Fruit fly (Drosophila melanogaster) whole organism, embryonic: Measurements from ENCODE around the gene CG17855.
A peak's percentile ranks its signal among the peaks of the same experiment; 100 is the strongest.

ENCODE experiments used
- Atf6 ChIP-seq: fragments of 200-800 bp; sonication (Bioruptor generic); IDR thresholded peaks from 2 replicates; pipeline ENCODE4 v1.3.6; 2022; ENCODE audit warnings: missing biosample characterization, missing genetic modification characterization
- BEAF-32 ChIP-seq: fragments of 200-800 bp; sonication (Bioruptor generic); optimal IDR thresholded peaks from 3 replicates; lab custom pipeline; 2017; ENCODE audit warnings: missing biosample characterization, missing genetic modification characterization, mild to moderate bottlenecking, moderate library complexity, missing genetic modification reagents
- CG10321 ChIP-seq: fragments of 200-800 bp; sonication (Bioruptor generic); IDR thresholded peaks from 2 replicates; pipeline ENCODE4 v1.3.6; 2022; ENCODE audit warnings: missing biosample characterization, missing genetic modification characterization
- CG10462 ChIP-seq: fragments of 200-800 bp; sonication (Bioruptor generic); optimal IDR thresholded peaks from 2 replicates; lab custom pipeline; 2016; ENCODE audit warnings: missing biosample characterization, missing genetic modification characterization
- CG10543 ChIP-seq: fragments of 200-800 bp; sonication (Bioruptor generic); optimal IDR thresholded peaks from 3 replicates; lab custom pipeline; 2017; ENCODE audit warnings: missing biosample characterization, mild to moderate bottlenecking, missing genetic modification characterization, moderate library complexity
- CG11085 ChIP-seq: fragments of 200-800 bp; sonication (Bioruptor generic); IDR thresholded peaks from 2 replicates; pipeline ENCODE4 v1.3.6; 2022; ENCODE audit warnings: missing biosample characterization, missing genetic modification characterization
- CG11247 ChIP-seq: fragments of 200-800 bp; sonication (Bioruptor generic); IDR thresholded peaks from 2 replicates; pipeline ENCODE4 v1.3.6; 2022; ENCODE audit warnings: missing biosample characterization, missing genetic modification characterization
- CG12071 ChIP-seq: fragments of 200-800 bp; sonication (Bioruptor generic); optimal IDR thresholded peaks from 3 replicates; lab custom pipeline; 2018; ENCODE audit warnings: missing biosample characterization, mild to moderate bottlenecking, missing genetic modification characterization
- CG12769 ChIP-seq: fragments of 200-800 bp; sonication (Bioruptor generic); optimal IDR thresholded peaks from 2 replicates; lab custom pipeline; 2019; ENCODE audit warnings: missing biosample characterization, mild to moderate bottlenecking, missing genetic modification characterization, moderate library complexity
- CG14667 ChIP-seq: fragments of 200-800 bp; sonication (Bioruptor generic); IDR thresholded peaks from 2 replicates; pipeline ENCODE4 v1.3.6; 2022; ENCODE audit warnings: missing biosample characterization, missing genetic modification characterization
- CG16779 ChIP-seq: fragments of 200-800 bp; sonication (Bioruptor generic); IDR thresholded peaks from 2 replicates; pipeline ENCODE4 v1.3.6; 2022; ENCODE audit warnings: missing biosample characterization, missing genetic modification characterization
- CG3163 ChIP-seq: fragments of 200-800 bp; sonication (Bioruptor generic); optimal IDR thresholded peaks from 3 replicates; lab custom pipeline; 2016; ENCODE audit warnings: missing biosample characterization, missing genetic modification characterization
- CG33213 ChIP-seq: fragments of 200-800 bp; sonication (Bioruptor generic); optimal IDR thresholded peaks from 3 replicates; lab custom pipeline; 2016; ENCODE audit warnings: missing biosample characterization, missing genetic modification characterization
- CG6791 ChIP-seq: fragments of 200-800 bp; sonication (Bioruptor generic); IDR thresholded peaks from 3 replicates; pipeline ENCODE4 v1.3.6; 2022; ENCODE audit warnings: missing biosample characterization, missing genetic modification characterization; ENCODE audit not compliant: partially characterized antibody
- CG7372 ChIP-seq: fragments of 200-800 bp; sonication (Bioruptor generic); IDR thresholded peaks from 2 replicates; pipeline ENCODE4 v1.3.6; 2022; ENCODE audit warnings: missing biosample characterization, missing genetic modification characterization
- CG7556 ChIP-seq: fragments of 200-800 bp; sonication (Bioruptor generic); optimal IDR thresholded peaks from 2 replicates; lab custom pipeline; 2017; ENCODE audit warnings: missing biosample characterization, mild to moderate bottlenecking, missing genetic modification characterization
- CG7987 ChIP-seq: fragments of 200-800 bp; sonication (Bioruptor generic); optimal IDR thresholded peaks from 2 replicates; lab custom pipeline; 2018; ENCODE audit warnings: missing biosample characterization, mild to moderate bottlenecking, missing genetic modification characterization, moderate library complexity
- CG8478 ChIP-seq: fragments of >200 bp; optimal IDR thresholded peaks from 2 replicates; lab custom pipeline; 2018
- CG8944 ChIP-seq: fragments of 200-800 bp; sonication (Bioruptor generic); optimal IDR thresholded peaks from 3 replicates; lab custom pipeline; 2016; ENCODE audit warnings: missing biosample characterization, missing genetic modification characterization
- Doc3 ChIP-seq: fragments of 200-800 bp; sonication (Bioruptor generic); IDR thresholded peaks from 3 replicates; pipeline ENCODE4 v1.3.6; 2022; ENCODE audit warnings: missing biosample characterization, missing genetic modification characterization; ENCODE audit not compliant: partially characterized antibody
- Fer2 ChIP-seq: fragments of 200-800 bp; sonication (Bioruptor generic); optimal IDR thresholded peaks from 2 replicates; lab custom pipeline; 2018; ENCODE audit warnings: missing biosample characterization, mild to moderate bottlenecking, missing genetic modification characterization, moderate library complexity
- H15 ChIP-seq: fragments of 200-800 bp; sonication (Bioruptor generic); IDR thresholded peaks from 3 replicates; pipeline ENCODE4 v1.3.6; 2022; ENCODE audit warnings: missing biosample characterization, missing genetic modification characterization
- Hr3 ChIP-seq: fragments of 200-800 bp; sonication (Bioruptor generic); optimal IDR thresholded peaks from 3 replicates; lab custom pipeline; 2016; ENCODE audit warnings: missing biosample characterization, missing genetic modification characterization
- Hr78 ChIP-seq, 2 experiments: fragments of 200-800 bp in 1 of 2; fragments of >200 bp in 1 of 2; sonication (Bioruptor generic) in 1 of 2; optimal IDR thresholded peaks; 2 replicates each; lab custom pipeline; 2017 to 2019; ENCODE audit warnings: missing biosample characterization in 2 of 2, missing genetic modification characterization in 2 of 2, mild to moderate bottlenecking in 1 of 2, moderate library complexity in 1 of 2
- Lhr ChIP-seq: fragments of 200-800 bp; sonication (Bioruptor generic); optimal IDR thresholded peaks from 3 replicates; lab custom pipeline; 2017; ENCODE audit warnings: mild to moderate bottlenecking, missing biosample characterization, missing genetic modification reagents, missing genetic modification characterization
- MTF-1 ChIP-seq: fragments of 200-800 bp; sonication (Bioruptor generic); optimal IDR thresholded peaks from 2 replicates; lab custom pipeline; 2018; ENCODE audit warnings: missing biosample characterization, mild to moderate bottlenecking, missing genetic modification characterization, borderline replicate concordance
- Med ChIP-seq: fragments of 200-800 bp; sonication (Bioruptor generic); peaks from one replicate; lab custom pipeline; 2016; ENCODE audit warnings: missing biosample characterization, missing genetic modification characterization, mild to moderate bottlenecking, inconsistent platforms, moderate library complexity
- Meics ChIP-seq: fragments of 200-800 bp; sonication (Bioruptor generic); optimal IDR thresholded peaks from 2 replicates; lab custom pipeline; 2017; ENCODE audit warnings: missing biosample characterization, mild to moderate bottlenecking, missing genetic modification characterization
- NK7.1 ChIP-seq: fragments of 200-800 bp; sonication (Bioruptor generic); optimal IDR thresholded peaks from 3 replicates; lab custom pipeline; 2016; ENCODE audit warnings: missing biosample characterization, missing genetic modification characterization
- Pdp1 ChIP-seq, 2 experiments: fragments of 200-800 bp; sonication (Bioruptor generic); optimal IDR thresholded peaks; 3 replicates each; lab custom pipeline; 2016; ENCODE audit warnings: missing biosample characterization in 2 of 2, missing genetic modification characterization in 2 of 2, mild to moderate bottlenecking in 1 of 2, moderate library complexity in 1 of 2
- Poxn ChIP-seq: fragments of 200-800 bp; sonication (Bioruptor generic); IDR thresholded peaks from 2 replicates; pipeline ENCODE4 v1.3.6; 2022; ENCODE audit warnings: missing biosample characterization, missing genetic modification characterization
- Ravus ChIP-seq: fragments of 200-800 bp; sonication (Bioruptor generic); IDR thresholded peaks from 2 replicates; pipeline ENCODE4 v1.3.6; 2022; ENCODE audit warnings: missing biosample characterization, missing genetic modification characterization
- Usf ChIP-seq: fragments of 200-800 bp; sonication (Bioruptor generic); optimal IDR thresholded peaks from 2 replicates; lab custom pipeline; 2017; ENCODE audit warnings: missing genotype, missing biosample characterization, missing genetic modification characterization
- YL-1 ChIP-seq: fragments of 200-800 bp; sonication (Bioruptor generic); optimal IDR thresholded peaks from 3 replicates; lab custom pipeline; 2017; ENCODE audit warnings: missing biosample characterization, mild to moderate bottlenecking, missing genetic modification characterization
- aop ChIP-seq: fragments of 200-800 bp; sonication (Bioruptor generic); IDR thresholded peaks from 2 replicates; pipeline ENCODE4 v1.3.6; 2022; ENCODE audit warnings: missing biosample characterization, missing genetic modification characterization
- ato ChIP-seq: fragments of 200-800 bp; sonication (Bioruptor generic); IDR thresholded peaks from 2 replicates; pipeline ENCODE4 v1.3.6; 2022; ENCODE audit warnings: missing biosample characterization, missing genetic modification characterization; ENCODE audit not compliant: partially characterized antibody
- bigmax ChIP-seq: fragments of 200-800 bp; sonication (Bioruptor generic); optimal IDR thresholded peaks from 2 replicates; lab custom pipeline; 2018; ENCODE audit warnings: missing biosample characterization, mild to moderate bottlenecking, missing genetic modification characterization
- cato ChIP-seq: fragments of 200-800 bp; sonication (Bioruptor generic); optimal IDR thresholded peaks from 2 replicates; lab custom pipeline; 2016; ENCODE audit warnings: missing biosample characterization, missing genetic modification characterization, borderline replicate concordance
- chif ChIP-seq, 2 experiments: fragments of 200-800 bp; sonication (Bioruptor generic); optimal IDR thresholded peaks; 3 replicates each; lab custom pipeline; 2016; ENCODE audit warnings: missing biosample characterization in 2 of 2, missing genetic modification characterization in 2 of 2
- croc ChIP-seq: fragments of 200-800 bp; sonication (Bioruptor generic); conservative IDR thresholded peaks from 3 replicates; pipeline ENCODE4 v1.3.6; 2022; ENCODE audit warnings: missing biosample characterization, missing genetic modification characterization
- crol ChIP-seq: fragments of 200-800 bp; sonication (Bioruptor generic); IDR thresholded peaks from 2 replicates; pipeline ENCODE4 v1.3.6; 2022; ENCODE audit warnings: missing biosample characterization, missing genetic modification characterization
- kah ChIP-seq: fragments of 200-800 bp; sonication (Bioruptor generic); optimal IDR thresholded peaks from 2 replicates; lab custom pipeline; 2018; ENCODE audit warnings: missing biosample characterization, mild to moderate bottlenecking, missing genetic modification characterization
- lab ChIP-seq: fragments of 200-800 bp; sonication (Bioruptor generic); optimal IDR thresholded peaks from 3 replicates; lab custom pipeline; 2017; ENCODE audit warnings: missing biosample characterization, missing genetic modification characterization, mild to moderate bottlenecking, moderate library complexity, missing genetic modification reagents
- lov ChIP-seq, 2 experiments: fragments of 200-800 bp in 1 of 2; fragments of >200 bp in 1 of 2; sonication (Bioruptor generic) in 1 of 2; IDR thresholded peaks in 1 of 2; optimal IDR thresholded peaks in 1 of 2; 2 replicates in 1 of 2; 3 replicates in 1 of 2; pipeline versions ENCODE4 v1.3.6 to Lab custom; 2017 to 2022; ENCODE audit warnings: missing biosample characterization in 1 of 2, missing genetic modification characterization in 1 of 2
- otp ChIP-seq: fragments of 200-800 bp; sonication (Bioruptor generic); IDR thresholded peaks from 3 replicates; pipeline ENCODE4, ENCODE4 v1.3.6; 2022; ENCODE audit warnings: missing biosample characterization, missing genetic modification characterization
- row ChIP-seq: fragments of 200-800 bp; sonication (Bioruptor generic); IDR thresholded peaks from 3 replicates; pipeline ENCODE4 v1.3.6; 2022; ENCODE audit warnings: missing biosample characterization, missing genetic modification characterization
- schlank ChIP-seq: fragments of 200-800 bp; sonication (Bioruptor generic); optimal IDR thresholded peaks from 2 replicates; lab custom pipeline; 2018; ENCODE audit warnings: missing biosample characterization, mild to moderate bottlenecking, missing genetic modification characterization
- sens ChIP-seq: fragments of 200-800 bp; sonication (Bioruptor generic); peaks from one replicate; lab custom pipeline; 2016; ENCODE audit warnings: missing biosample characterization, missing genetic modification characterization
- sens-2 ChIP-seq: fragments of 200-800 bp; sonication (Bioruptor generic); IDR thresholded peaks from 2 replicates; pipeline ENCODE4 v1.3.6; 2022; ENCODE audit warnings: missing biosample characterization, missing genetic modification characterization
- seq ChIP-seq: fragments of 200-800 bp; sonication (Bioruptor generic); IDR thresholded peaks from 2 replicates; pipeline ENCODE4 v1.3.6; 2022; ENCODE audit warnings: missing biosample characterization, missing genetic modification characterization
- vfl ChIP-seq: fragments of 200-800 bp; sonication (Bioruptor generic); optimal IDR thresholded peaks from 2 replicates; lab custom pipeline; 2016; ENCODE audit warnings: missing biosample characterization, missing genetic modification characterization

Gene CG17855

DNA sequence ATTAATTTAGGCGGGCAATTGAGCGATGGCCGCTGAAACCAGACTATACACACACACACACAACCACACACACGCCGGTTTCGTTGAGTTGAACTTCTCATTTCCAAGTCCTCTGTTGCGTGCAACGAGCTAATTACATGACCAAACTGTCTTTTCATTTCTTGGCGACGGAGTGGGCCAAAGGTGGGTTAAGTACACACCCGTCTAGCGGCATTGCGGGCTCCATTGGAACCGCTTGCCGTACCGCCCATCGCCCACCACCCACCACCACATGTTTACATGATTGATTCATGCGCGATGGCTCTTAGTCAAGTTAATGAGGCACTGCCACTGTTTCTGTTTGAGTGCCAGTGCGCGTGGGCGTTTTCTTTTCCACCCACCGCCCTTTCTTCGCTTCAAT lies 29.9 kb upstream of the CG17855 start (continued):
- TF ChIP-seq CG33213 (GFP tag; lab: Kevin White, UChicago) (no peak), CG7372 (no peak), vfl (GFP tag; lab: Kevin White, UChicago) (no peak), CG10462 (GFP tag; lab: Kevin White, UChicago) (no peak), CG7987 (GFP tag; lab: Kevin White, UChicago) (no peak), CG10543 (GFP tag; lab: Kevin White, UChicago) (no peak), lov (optimal IDR thresholded peaks at IDR 0.05; lab: Kevin White, UChicago) (no peak), lov (GFP tag; IDR thresholded peaks at IDR 0.05; lab: Robert Waterston, UW) (no peak), NK7.1 (GFP tag; lab: Kevin White, UChicago) (no peak), sens-2 (no peak), CG11085 (no peak), CG7556 (GFP tag; lab: Kevin White, UChicago) (no peak), Doc3 (GFP tag; lab: Robert Waterston, UW) (no peak), CG14667 (GFP tag; lab: Robert Waterston, UW) (no peak), aop (GFP tag; lab: Robert Waterston, UW) (no peak), Hr3 (GFP tag; lab: Kevin White, UChicago) (no peak), Pdp1 (GFP tag; optimal IDR thresholded peaks at IDR 0.05; lab: Kevin White, UChicago) (peak in 1 of 2 experiments; percentile 1), Lhr (GFP tag; lab: Kevin White, UChicago) (no peak), CG6791 (GFP tag; lab: Robert Waterston, UW) (0 out of 3 replicates have a peak, but pooled peaks have one; percentile 11), chif (GFP tag; optimal IDR thresholded peaks at IDR 0.05; lab: Kevin White, UChicago) (no peak), cato (GFP tag; lab: Kevin White, UChicago) (no peak), CG3163 (GFP tag; lab: Kevin White, UChicago) (no peak), seq (GFP tag; lab: Robert Waterston, UW) (no peak), croc (no peak), Med (GFP tag; lab: Kevin White, UChicago) (peak; percentile 77), CG8478 (no peak), H15 (0 out of 3 replicates have a peak, but pooled peaks have one; percentile 21), crol (0 out of 2 replicates have a peak, but pooled peaks have one; percentile 25), Poxn (GFP tag; lab: Robert Waterston, UW) (no peak), BEAF-32 (GFP tag; lab: Kevin White, UChicago) (no peak), CG12769 (tag; lab: Kevin White, UChicago) (no peak), kah (no peak), CG16779 (GFP tag; lab: Robert Waterston, UW) (no peak), Hr78 (GFP tag; optimal IDR thresholded peaks at IDR 0.05; lab: Kevin White, UChicago) (peak in 1 of 2 experiments; percentile 9), lab (GFP tag; lab: Kevin White, UChicago) (peak; percentile 71), sens (GFP tag; lab: Kevin White, UChicago) (no peak), CG12071 (GFP tag; lab: Kevin White, UChicago) (no peak), CG10321 (GFP tag; lab: Robert Waterston, UW) (no peak), Fer2 (tag; lab: Kevin White, UChicago) (no peak), Usf (no peak), CG8944 (GFP tag; lab: Kevin White, UChicago) (no peak), YL-1 (GFP tag; lab: Kevin White, UChicago) (no peak), otp (GFP tag; lab: Robert Waterston, UW) (no peak), bigmax (no peak), schlank (no peak), MTF-1 (GFP tag; lab: Kevin White, UChicago) (no peak), CG11247 (GFP tag; lab: Robert Waterston, UW) (no peak), row (GFP tag; lab: Robert Waterston, UW) (no peak), ato (no peak), Atf6 (no peak), Ravus (no peak), Meics (GFP tag; lab: Kevin White, UChicago) (no peak)
